Fruit fly (Drosophila melanogaster) whole organism, adult: Measurements from ENCODE around the gene Kif3C.

Source experiments
- CG1620 ChIP-seq: fragments of 200-800 bp; sonication (Bioruptor generic); optimal IDR thresholded peaks from 2 replicates; lab custom pipeline; 2016; ENCODE audit warnings: missing biosample characterization, missing genetic modification characterization
- CG5204 ChIP-seq: fragments of 200-800 bp; sonication (Bioruptor generic); optimal IDR thresholded peaks from 2 replicates; lab custom pipeline; 2016; ENCODE audit warnings: missing biosample characterization, missing genetic modification characterization
- Clk ChIP-seq: fragments of 200-800 bp; sonication (Bioruptor generic); optimal IDR thresholded peaks from 2 replicates; lab custom pipeline; 2017; ENCODE audit warnings: missing biosample characterization, missing genetic modification characterization
- Crg-1 ChIP-seq: fragments of 200-800 bp; sonication (Bioruptor generic); optimal IDR thresholded peaks from 2 replicates; lab custom pipeline; 2016; ENCODE audit warnings: missing biosample characterization, missing genetic modification characterization
- kay ChIP-seq: fragments of 200-800 bp; sonication (Bioruptor generic); peaks from one replicate; lab custom pipeline; 2016; ENCODE audit warnings: missing biosample characterization, missing genetic modification characterization, borderline replicate concordance
- pad ChIP-seq: fragments of 200-800 bp; sonication (Bioruptor generic); optimal IDR thresholded peaks from 3 replicates; lab custom pipeline; 2017; ENCODE audit warnings: missing biosample characterization, missing genetic modification characterization, mild to moderate bottlenecking, moderate library complexity, missing genetic modification reagents

dm6 chr4:1123769-1124493, 23.3 kb upstream of the Kif3C start, which contains the start of gene Arf4:
- TF ChIP-seq CG5204 (no peak), CG1620 (no peak), Clk (GFP tag; lab: Kevin White, UChicago) (no peak), pad (GFP tag; lab: Kevin White, UChicago) (no peak), kay (no peak), Crg-1 (no peak)
